Fruit fly (Drosophila melanogaster): Measurements from ENCODE around the gene CG1275.

dm6 chr3L:2265692-2266444 lies 8.6 kb upstream of the CG1275 start, which contains the start of the genes ecd and CG13806:
- no peak for TF ChIP-seq Mnt (GFP tag; optimal IDR thresholded peaks at IDR 0.05)
- TF ChIP-seq tj (GFP tag; optimal IDR thresholded peaks at IDR 0.05), result no peak
- TF ChIP-seq CG1620 (GFP tag; optimal IDR thresholded peaks at IDR 0.05), result peak; percentile 30
- TF ChIP-seq CG7101 (tag; optimal IDR thresholded peaks at IDR 0.05), result peak; percentile 22
- no peak for TF ChIP-seq CG33017 (tag; optimal IDR thresholded peaks at IDR 0.05)
- no peak for TF ChIP-seq kay (GFP tag; ENCODE audit: borderline replicate concordance)

Measured in whole organism, adult.